Fruit fly (Drosophila melanogaster): Measurements from ENCODE around the gene sls.

The sls gene

DNA sequence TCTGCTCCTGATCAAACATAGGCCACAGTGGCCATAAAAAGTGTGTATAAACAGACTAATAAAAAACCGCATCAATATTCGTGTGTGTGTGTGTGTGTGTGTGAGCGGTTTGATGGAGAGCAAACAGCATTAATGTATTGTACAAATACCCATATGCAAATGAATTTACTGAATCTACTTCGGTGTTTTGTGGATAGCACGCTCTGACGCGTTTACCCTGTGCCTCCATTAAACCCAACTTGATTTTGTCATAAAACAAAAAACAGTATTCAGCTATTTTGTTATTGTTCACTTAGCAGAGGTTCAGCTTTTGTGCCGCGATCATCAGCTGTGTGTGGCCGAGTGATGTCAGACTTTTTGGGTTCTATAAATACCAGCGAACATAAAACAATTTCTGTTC lies 28.9 kb upstream of the sls start (continued):
- TF ChIP-seq pan (optimal IDR thresholded peaks at IDR 0.05) (no peak), pan (GFP tag; optimal IDR thresholded peaks at IDR 0.05 in 1 of 2, IDR thresholded peaks at IDR 0.05 in 1 of 2) (peak in 1 of 2 experiments; percentile 27), bbx (GFP tag; IDR thresholded peaks at IDR 0.05; ENCODE audit: partially characterized antibody) (no peak), Hmr (GFP tag; optimal IDR thresholded peaks at IDR 0.05) (peak; percentile 14), PHDP (tag; optimal IDR thresholded peaks at IDR 0.05) (peak; percentile 18), mirr (GFP tag; optimal IDR thresholded peaks at IDR 0.05) (peak; percentile 52), Vsx1 (GFP tag; optimal IDR thresholded peaks at IDR 0.05) (peak; percentile 50), chinmo (GFP tag; IDR thresholded peaks at IDR 0.05; ENCODE audit: partially characterized antibody) (peak; percentile 57; the same call in 2 of the 4 replicates), hkb (optimal IDR thresholded peaks at IDR 0.05) (no peak), hkb (GFP tag; IDR thresholded peaks at IDR 0.05) (peak; percentile 20; the same call in 1 of the 2 replicates), H15 (GFP tag; IDR thresholded peaks at IDR 0.05) (no peak), CG14014 (GFP tag; IDR thresholded peaks at IDR 0.05) (peak; percentile 21; the same call in 1 of the 2 replicates), CG14441 (GFP tag; IDR thresholded peaks at IDR 0.05) (no peak), vvl (GFP tag; IDR thresholded peaks at IDR 0.05) (peak; percentile 56), Tbp (GFP tag; optimal IDR thresholded peaks at IDR 0.05) (no peak), CG15269 (tag; optimal IDR thresholded peaks at IDR 0.05) (peak; percentile 33), vfl (GFP tag; optimal IDR thresholded peaks at IDR 0.05) (no peak), sens (GFP tag) (peak; percentile 35)

DNA sequence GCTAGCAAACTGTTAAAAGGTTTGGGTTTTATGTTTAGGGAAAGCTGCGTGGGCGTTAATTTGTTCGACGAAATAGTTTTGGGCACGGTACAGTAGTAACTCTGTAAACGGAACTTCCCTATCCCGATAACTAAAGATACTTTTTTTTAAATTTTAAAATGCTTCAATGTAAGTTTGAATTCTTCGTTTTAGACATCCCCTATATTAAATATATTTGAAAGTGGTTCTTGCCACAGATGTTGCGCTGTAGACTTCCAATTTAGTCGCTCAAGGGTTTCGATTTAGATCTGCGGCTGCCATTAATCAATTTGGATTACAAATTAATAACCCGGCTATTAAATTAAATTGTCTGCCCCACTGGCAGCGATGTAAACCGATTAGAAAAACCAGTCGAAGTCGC lies 27.0 kb upstream of the sls start:
- TF ChIP-seq Med (GFP tag) (peak; percentile 32), kni (GFP tag; optimal IDR thresholded peaks at IDR 0.05) (no peak), CkIIα-i1 (GFP tag; IDR thresholded peaks at IDR 0.05) (no peak), shn (GFP tag; optimal IDR thresholded peaks at IDR 0.05) (no peak), CG14710 (tag; optimal IDR thresholded peaks at IDR 0.05) (no peak), sisA (GFP tag; IDR thresholded peaks at IDR 0.05) (0 out of 2 replicates have a peak, but pooled peaks have one; percentile 3), gcm2 (GFP tag; optimal IDR thresholded peaks at IDR 0.05) (no peak), h (optimal IDR thresholded peaks at IDR 0.05) (no peak), CG10959 (GFP tag; IDR thresholded peaks at IDR 0.05) (no peak), CG10209 (GFP tag; optimal IDR thresholded peaks at IDR 0.05) (no peak), CG11504 (tag; optimal IDR thresholded peaks at IDR 0.05) (peak; percentile 52), Blimp-1 (GFP tag; optimal IDR thresholded peaks at IDR 0.05) (peak; percentile 28), ara (GFP tag; IDR thresholded peaks at IDR 0.05) (0 out of 2 replicates have a peak, but pooled peaks have one; percentile 11), dysf (GFP tag; IDR thresholded peaks at IDR 0.05) (0 out of 3 replicates have a peak, but pooled peaks have one; percentile 12), CG6854 (GFP tag; optimal IDR thresholded peaks at IDR 0.05) (no peak), slp2 (GFP tag; optimal IDR thresholded peaks at IDR 0.05) (no peak), pum (GFP tag; optimal IDR thresholded peaks at IDR 0.05) (no peak), CG12155 (GFP tag; optimal IDR thresholded peaks at IDR 0.05) (no peak), CG16779 (GFP tag; IDR thresholded peaks at IDR 0.05) (no peak), CG7839 (tag; optimal IDR thresholded peaks at IDR 0.05) (peak; percentile 28), CG3838 (GFP tag; optimal IDR thresholded peaks at IDR 0.05) (no peak), ap (GFP tag; IDR thresholded peaks at IDR 0.05) (no peak), CG6683 (GFP tag; optimal IDR thresholded peaks at IDR 0.05) (no peak), ci (GFP tag; IDR thresholded peaks at IDR 0.05) (0 out of 3 replicates have a peak, but pooled peaks have one; percentile 23), phol (tag; optimal IDR thresholded peaks at IDR 0.05) (peak; percentile 25), croc (GFP tag; conservative IDR thresholded peaks at IDR 0.05) (no peak), CG10979 (tag; optimal IDR thresholded peaks at IDR 0.05) (peak; percentile 37), her (GFP tag; optimal IDR thresholded peaks at IDR 0.05) (no peak), bsh (GFP tag; optimal IDR thresholded peaks at IDR 0.05) (no peak), crc (GFP tag; optimal IDR thresholded peaks at IDR 0.05) (no peak), ERR (GFP tag; optimal IDR thresholded peaks at IDR 0.05) (no peak), sens (GFP tag) (peak; percentile 79), bowl (GFP tag; IDR thresholded peaks at IDR 0.05) (no peak), CG18476 (GFP tag; optimal IDR thresholded peaks at IDR 0.05) (no peak), Bdp1 (GFP tag; optimal IDR thresholded peaks at IDR 0.05) (no peak)
